Worm (Caenorhabditis elegans) whole organism, L4 larva: ENCODE data around the gene nhr-4.
A peak's percentile ranks its signal among the peaks of the same experiment; 100 is the strongest.

Experiments
- F10B5.3 ChIP-seq: sonication (generic microtip); optimal IDR thresholded peaks from 2 replicates; lab custom pipeline; 2016; ENCODE audit warnings: mild to moderate bottlenecking, missing genetic modification characterization, missing compliant biosample characterization
- F37D6.2 ChIP-seq: sonication (generic microtip); optimal IDR thresholded peaks from 2 replicates; lab custom pipeline; 2016; ENCODE audit warnings: mild to moderate bottlenecking, missing genetic modification characterization, missing compliant biosample characterization
- F44E2.7 ChIP-seq: fragments of 200-800 bp; sonication (Bioruptor generic); IDR thresholded peaks from 2 replicates; pipeline ENCODE4 v2.1.2; 2022; ENCODE audit warnings: missing genetic modification characterization, missing compliant biosample characterization
- F49E8.2 ChIP-seq: sonication (generic microtip); optimal IDR thresholded peaks from 2 replicates; lab custom pipeline; 2016; ENCODE audit warnings: missing compliant biosample characterization, mild to moderate bottlenecking, missing genetic modification characterization, borderline replicate concordance
- R02D3.7 ChIP-seq: fragments of 150-350 bp; sonication (generic microtip); optimal IDR thresholded peaks from 3 replicates; lab custom pipeline; 2014; ENCODE audit warnings: missing biosample characterization, missing genetic modification characterization
- T20F7.1 ChIP-seq: fragments of 200-800 bp; sonication (Bioruptor generic); optimal IDR thresholded peaks from 2 replicates; lab custom pipeline; 2018; ENCODE audit warnings: mild to moderate bottlenecking, missing genetic modification characterization, missing compliant biosample characterization
- Y105C5A.15 ChIP-seq: fragments of 200-800 bp; sonication (Bioruptor generic); IDR thresholded peaks from 2 replicates; pipeline ENCODE4 v1.3.6; 2022; ENCODE audit warnings: missing genetic modification characterization, missing compliant biosample characterization
- Y48G9A.11 ChIP-seq: fragments of 200-800 bp; sonication (Bioruptor generic); IDR thresholded peaks from 2 replicates; pipeline ENCODE4 v1.3.6; 2022; ENCODE audit warnings: missing genetic modification reagents, missing genetic modification characterization, missing compliant biosample characterization
- Y5F2A.4 ChIP-seq: fragments of 200-800 bp; sonication (Bioruptor generic); optimal IDR thresholded peaks from 2 replicates; lab custom pipeline; 2018; ENCODE audit warnings: mild to moderate bottlenecking, missing genetic modification characterization, missing compliant biosample characterization
- Y75B8A.6 ChIP-seq: fragments of 200-800 bp; sonication (Bioruptor generic); IDR thresholded peaks from 2 replicates; pipeline ENCODE4 v1.3.6; 2022; ENCODE audit warnings: missing genetic modification reagents, missing genetic modification characterization, missing compliant biosample characterization
- ZK546.5 ChIP-seq, 2 experiments: sonication (generic microtip); optimal IDR thresholded peaks; 2 replicates each; lab custom pipeline; 2017; ENCODE audit warnings: missing biosample characterization in 2 of 2, missing genetic modification characterization in 2 of 2
- aha-1 ChIP-seq: fragments of 150-350 bp; peaks from one replicate; lab custom pipeline; 2014; ENCODE audit warnings: missing biosample characterization, missing genetic modification characterization
- ceh-20 ChIP-seq: fragments of 200-800 bp; sonication (Bioruptor generic); IDR thresholded peaks from 2 replicates; pipeline ENCODE4 v1.3.6; 2022; ENCODE audit warnings: missing genetic modification reagents, missing genetic modification characterization, missing compliant biosample characterization
- ceh-28 ChIP-seq: fragments of 150-350 bp; optimal IDR thresholded peaks from 2 replicates; lab custom pipeline; 2014; ENCODE audit warnings: missing biosample characterization, missing genetic modification reagents, missing genetic modification characterization
- ceh-44 ChIP-seq: fragments of 200-800 bp; sonication (Bioruptor generic); IDR thresholded peaks from 2 replicates; pipeline ENCODE4 v1.3.6; 2022; ENCODE audit warnings: missing genetic modification reagents, missing genetic modification characterization, missing compliant biosample characterization
- ceh-62 ChIP-seq: sonication (generic microtip); optimal IDR thresholded peaks from 2 replicates; lab custom pipeline; 2017; ENCODE audit warnings: missing biosample characterization, missing genetic modification characterization
- ces-1 ChIP-seq: fragments of 150-350 bp; sonication (generic microtip); optimal IDR thresholded peaks from 4 replicates; lab custom pipeline; 2014; ENCODE audit warnings: missing biosample characterization, missing genetic modification reagents, missing genetic modification characterization
- cey-2 ChIP-seq: sonication (generic microtip); optimal IDR thresholded peaks from 3 replicates; lab custom pipeline; 2017; ENCODE audit warnings: missing genetic modification characterization, mild to moderate bottlenecking, missing compliant biosample characterization, antibody characterized with exemption, borderline replicate concordance; ENCODE audit not compliant: insufficient read depth
- ctbp-1 ChIP-seq: fragments of 200-800 bp; sonication (Bioruptor generic); IDR thresholded peaks from 2 replicates; pipeline ENCODE4 v1.3.6; 2022; ENCODE audit warnings: missing genetic modification reagents, missing genetic modification characterization, missing compliant biosample characterization
- daf-12 ChIP-seq: fragments of 150-350 bp; optimal IDR thresholded peaks from 2 replicates; lab custom pipeline; 2014; ENCODE audit warnings: missing biosample characterization, missing genetic modification reagents, missing genetic modification characterization
- dmd-9 ChIP-seq: fragments of 200-800 bp; sonication (Bioruptor generic); IDR thresholded peaks from 2 replicates; pipeline ENCODE4 v1.3.6; 2022; ENCODE audit warnings: missing genetic modification reagents, missing genetic modification characterization, missing compliant biosample characterization
- duxl-1 ChIP-seq: sonication (generic microtip); optimal IDR thresholded peaks from 2 replicates; lab custom pipeline; 2016; ENCODE audit warnings: mild to moderate bottlenecking, missing genetic modification characterization, moderate library complexity, missing compliant biosample characterization; ENCODE audit not compliant: poor library complexity
- dve-1 ChIP-seq: sonication (generic microtip); optimal IDR thresholded peaks from 2 replicates; lab custom pipeline; 2017; ENCODE audit warnings: antibody characterized with exemption, mild to moderate bottlenecking, missing genetic modification characterization, missing compliant biosample characterization; ENCODE audit not compliant: insufficient read depth
- fkh-10 ChIP-seq: fragments of 150-350 bp; optimal IDR thresholded peaks from 2 replicates; lab custom pipeline; 2014; ENCODE audit warnings: missing biosample characterization, missing genetic modification reagents, missing genetic modification characterization
- hif-1 ChIP-seq, 2 experiments: sonication (generic microtip); optimal IDR thresholded peaks; 2 replicates each; lab custom pipeline; 2016 to 2017; ENCODE audit warnings: missing compliant biosample characterization in 2 of 2, missing genetic modification characterization in 2 of 2, missing genetic modification reagents in 2 of 2, missing genotype in 2 of 2, mild to moderate bottlenecking in 1 of 2
- hlh-11 ChIP-seq: fragments of 200-800 bp; sonication (Bioruptor generic); optimal IDR thresholded peaks from 2 replicates; lab custom pipeline; 2018; ENCODE audit warnings: mild to moderate bottlenecking, missing genetic modification characterization, missing compliant biosample characterization
- hlh-30 ChIP-seq: sonication (generic microtip); optimal IDR thresholded peaks from 2 replicates; lab custom pipeline; 2017; ENCODE audit warnings: antibody characterized with exemption, mild to moderate bottlenecking, missing genetic modification characterization, missing compliant biosample characterization; ENCODE audit not compliant: insufficient read depth
- lim-7 ChIP-seq: fragments of 200-800 bp; sonication (Bioruptor generic); IDR thresholded peaks from 2 replicates; pipeline ENCODE4 v1.3.6; 2022; ENCODE audit warnings: missing genetic modification characterization, missing compliant biosample characterization
- lin-13 ChIP-seq: fragments of 150-350 bp; optimal IDR thresholded peaks from 2 replicates; lab custom pipeline; 2014; ENCODE audit warnings: missing biosample characterization, missing genetic modification reagents, missing genetic modification characterization
- lin-15B ChIP-seq: fragments of 150-350 bp; sonication (generic microtip); optimal IDR thresholded peaks from 3 replicates; lab custom pipeline; 2014; ENCODE audit warnings: missing biosample characterization, missing genetic modification characterization
- lin-39 ChIP-seq: fragments of 150-350 bp; optimal IDR thresholded peaks from 2 replicates; lab custom pipeline; 2014; ENCODE audit warnings: missing biosample characterization, missing genetic modification reagents, missing genetic modification characterization
- lir-3 ChIP-seq: sonication (generic microtip); optimal IDR thresholded peaks from 2 replicates; lab custom pipeline; 2016; ENCODE audit warnings: mild to moderate bottlenecking, missing genetic modification characterization, missing compliant biosample characterization
- lsy-2 ChIP-seq, 2 experiments: fragments of 150-350 bp in 1 of 2; sonication (generic microtip) in 1 of 2; optimal IDR thresholded peaks; 2 replicates each; lab custom pipeline; 2014 to 2017; ENCODE audit warnings: missing biosample characterization in 2 of 2, missing genetic modification characterization in 2 of 2
- madf-5 ChIP-seq, 2 experiments: fragments of 200-800 bp; sonication (Bioruptor generic); IDR thresholded peaks; 2 replicates each; pipeline ENCODE4 v1.3.6; 2022; ENCODE audit warnings: missing compliant biosample characterization in 2 of 2, missing genetic modification characterization in 2 of 2
- madf-9 ChIP-seq: fragments of 200-800 bp; sonication (Bioruptor generic); conservative IDR thresholded peaks from 2 replicates; pipeline ENCODE4 v1.3.6; 2022; ENCODE audit warnings: missing genetic modification reagents, missing genetic modification characterization, missing compliant biosample characterization
- mdl-1 ChIP-seq, 2 experiments: fragments of 150-350 bp in 1 of 2; sonication (generic microtip) in 1 of 2; optimal IDR thresholded peaks; 2 replicates each; lab custom pipeline; 2014 to 2017; ENCODE audit warnings: missing biosample characterization in 2 of 2, missing genetic modification characterization in 2 of 2
- mxl-3 ChIP-seq: fragments of 200-800 bp; sonication (Bioruptor generic); optimal IDR thresholded peaks from 2 replicates; lab custom pipeline; 2018; ENCODE audit warnings: mild to moderate bottlenecking, missing genetic modification characterization, missing compliant biosample characterization
- nhr-10 ChIP-seq: fragments of 150-350 bp; optimal IDR thresholded peaks from 2 replicates; lab custom pipeline; 2014; ENCODE audit warnings: missing biosample characterization, missing genetic modification characterization
- nhr-102 ChIP-seq: sonication (generic microtip); optimal IDR thresholded peaks from 2 replicates; lab custom pipeline; 2016; ENCODE audit warnings: mild to moderate bottlenecking, missing genetic modification characterization, moderate library complexity, missing compliant biosample characterization
- nhr-25 ChIP-seq: sonication (generic microtip); optimal IDR thresholded peaks from 2 replicates; lab custom pipeline; 2017; ENCODE audit warnings: missing genetic modification characterization, mild to moderate bottlenecking, missing compliant biosample characterization, antibody characterized with exemption, moderate library complexity, borderline replicate concordance; ENCODE audit not compliant: insufficient read depth
- nhr-42 ChIP-seq: fragments of 200-800 bp; sonication (Bioruptor generic); IDR thresholded peaks from 2 replicates; pipeline ENCODE4 v1.3.6; 2022; ENCODE audit warnings: missing genetic modification characterization, missing compliant biosample characterization
- nhr-77 ChIP-seq: fragments of 150-350 bp; optimal IDR thresholded peaks from 2 replicates; lab custom pipeline; 2014; ENCODE audit warnings: missing biosample characterization, missing genetic modification characterization
- saeg-2 ChIP-seq: fragments of 200-800 bp; sonication (Bioruptor generic); IDR thresholded peaks from 2 replicates; pipeline ENCODE4 v1.3.6; 2022; ENCODE audit warnings: missing genetic modification reagents, missing genetic modification characterization, missing compliant biosample characterization
- sdz-12 ChIP-seq: fragments of 200-800 bp; sonication (Bioruptor generic); optimal IDR thresholded peaks from 2 replicates; lab custom pipeline; 2018; ENCODE audit warnings: mild to moderate bottlenecking, missing genetic modification characterization, missing compliant biosample characterization
- set-16 ChIP-seq: fragments of 200-800 bp; sonication (Bioruptor generic); IDR thresholded peaks from 2 replicates; pipeline ENCODE4 v1.3.6; 2022; ENCODE audit warnings: missing genetic modification reagents, missing genetic modification characterization, missing compliant biosample characterization
- snpc-4 ChIP-seq: fragments of 150-350 bp; optimal IDR thresholded peaks from 2 replicates; lab custom pipeline; 2014; ENCODE audit warnings: missing biosample characterization, missing genetic modification characterization
- spr-3 ChIP-seq: fragments of 200-800 bp; sonication (Bioruptor generic); optimal IDR thresholded peaks from 2 replicates; lab custom pipeline; 2018; ENCODE audit warnings: mild to moderate bottlenecking, missing genetic modification characterization, missing compliant biosample characterization
- unc-130 ChIP-seq: sonication (generic microtip); optimal IDR thresholded peaks from 2 replicates; lab custom pipeline; 2016; ENCODE audit warnings: missing genetic modification reagents, missing genetic modification characterization, missing compliant biosample characterization
- zfp-2 ChIP-seq: sonication (generic microtip); optimal IDR thresholded peaks from 2 replicates; lab custom pipeline; 2016; ENCODE audit warnings: mild to moderate bottlenecking, missing genetic modification characterization, missing compliant biosample characterization
- zip-11 ChIP-seq: fragments of 200-800 bp; sonication (Bioruptor generic); IDR thresholded peaks from 2 replicates; pipeline ENCODE4 v1.3.6; 2022; ENCODE audit warnings: missing genetic modification characterization, missing compliant biosample characterization
- ztf-7 ChIP-seq: fragments of 150-350 bp; optimal IDR thresholded peaks from 2 replicates; lab custom pipeline; 2014; ENCODE audit warnings: missing biosample characterization, missing genetic modification characterization

Gene nhr-4

ce11 chrIV:9873837-9874236 is 5.3 kb upstream of the nhr-4 start (continued):
- TF ChIP-seq sdz-12 (GFP tag; lab: Kevin White, UChicago) (no peak), madf-5 (GFP tag; IDR thresholded peaks at IDR 0.05; lab: Robert Waterston, UW) (no peak), nhr-102 (tag; lab: Kevin White, UChicago) (no peak), lir-3 (tag; lab: Kevin White, UChicago) (no peak), lim-7 (GFP tag; lab: Robert Waterston, UW) (no peak), zip-11 (GFP tag; lab: Robert Waterston, UW) (no peak), duxl-1 (tag; lab: Kevin White, UChicago) (no peak), dmd-9 (GFP tag; lab: Robert Waterston, UW) (no peak), hif-1 (tag; optimal IDR thresholded peaks at IDR 0.05; lab: Kevin White, UChicago) (peak in 1 of 2 experiments; percentile 8), ceh-62 (tag; lab: Kevin White, UChicago) (no peak), nhr-42 (GFP tag; lab: Robert Waterston, UW) (no peak), ceh-20 (peak; percentile 9; the same call in 1 of the 2 replicates), lin-13 (GFP tag; lab: Kevin White, UChicago) (peak; percentile 13), Y48G9A.11 (GFP tag; lab: Robert Waterston, UW) (no peak), mxl-3 (GFP tag; lab: Kevin White, UChicago) (peak; percentile 71), lsy-2 (tag; optimal IDR thresholded peaks at IDR 0.05; lab: Kevin White, UChicago) (peak in 1 of 2 experiments; percentile 46), ZK546.5 (tag; optimal IDR thresholded peaks at IDR 0.05; lab: Kevin White, UChicago) (no peak), lin-39 (tag; lab: Kevin White, UChicago) (no peak), nhr-77 (peak; percentile 17), ces-1 (no peak), spr-3 (GFP tag; lab: Kevin White, UChicago) (no peak), zfp-2 (no peak), Y105C5A.15 (no peak), unc-130 (GFP tag; lab: Kevin White, UChicago) (no peak), F37D6.2 (tag; lab: Kevin White, UChicago) (no peak), ztf-7 (tag; lab: Kevin White, UChicago) (no peak), madf-9 (GFP tag; lab: Robert Waterston, UW) (no peak), saeg-2 (GFP tag; lab: Robert Waterston, UW) (no peak), ctbp-1 (GFP tag; lab: Robert Waterston, UW) (no peak), hlh-11 (tag; lab: Kevin White, UChicago) (peak; percentile 71), dve-1 (tag; lab: Kevin White, UChicago) (peak; percentile 37), lin-15B (tag; lab: Kevin White, UChicago) (no peak), nhr-10 (tag; lab: Kevin White, UChicago) (no peak), ceh-44 (no peak), R02D3.7 (tag; lab: Kevin White, UChicago) (no peak), F44E2.7 (GFP tag; lab: Robert Waterston, UW) (no peak), F49E8.2 (tag; lab: Kevin White, UChicago) (no peak), daf-12 (tag; lab: Kevin White, UChicago) (no peak), mdl-1 (tag; optimal IDR thresholded peaks at IDR 0.05; lab: Kevin White, UChicago) (peak; percentile 26 to 55), set-16 (GFP tag; lab: Robert Waterston, UW) (no peak), Y75B8A.6 (GFP tag; lab: Robert Waterston, UW) (no peak), hlh-30 (peak; percentile 84), nhr-25 (no peak), T20F7.1 (GFP tag; lab: Kevin White, UChicago) (peak; percentile 26), aha-1 (tag; lab: Kevin White, UChicago) (peak; percentile 60), fkh-10 (no peak), snpc-4 (tag; lab: Kevin White, UChicago) (no peak), ceh-28 (tag; lab: Kevin White, UChicago) (no peak), Y5F2A.4 (GFP tag; lab: Kevin White, UChicago) (no peak), cey-2 (tag; lab: Kevin White, UChicago) (no peak), F10B5.3 (tag; lab: Kevin White, UChicago) (no peak)
